Worm (Caenorhabditis elegans): Measurements from ENCODE around the gene twk-6.

Gene twk-6

ce11 chrIII:4745934-4746333, 3.2 kb downstream of the twk-6 start, which contains the start of gene F17C8.6:
Gene F17C8.6 (minus strand): TSS chrIII:4746034.
- TF ChIP-seq nhr-2 (tag; optimal IDR thresholded peaks at IDR 0.05): no peak
- no peak for TF ChIP-seq ham-2 (GFP tag; optimal IDR thresholded peaks at IDR 0.05)
- no peak for TF ChIP-seq unc-120 (tag; optimal IDR thresholded peaks at IDR 0.05; ENCODE audit: poor library complexity, severe bottlenecking)
- TF ChIP-seq mls-2 (tag; optimal IDR thresholded peaks at IDR 0.05): no peak
- TF ChIP-seq tbx-8 (GFP tag; optimal IDR thresholded peaks at IDR 0.05): no peak
- no peak for TF ChIP-seq mab-5 (tag; optimal IDR thresholded peaks at IDR 0.05)
- TF ChIP-seq zip-8 (tag; optimal IDR thresholded peaks at IDR 0.05): no peak

- TF ChIP-seq ceh-83 (GFP tag; optimal IDR thresholded peaks at IDR 0.05) (no peak), drap-1 (GFP tag; optimal IDR thresholded peaks at IDR 0.05) (no peak), sptf-1 (tag; optimal IDR thresholded peaks at IDR 0.05) (no peak), unc-39 (tag; optimal IDR thresholded peaks at IDR 0.05) (no peak), pha-4 (tag; optimal IDR thresholded peaks at IDR 0.05) (no peak), ceh-43 (GFP tag; optimal IDR thresholded peaks at IDR 0.05) (no peak), nhr-237 (tag; optimal IDR thresholded peaks at IDR 0.05) (no peak), nhr-76 (tag; optimal IDR thresholded peaks at IDR 0.05) (no peak), flh-1 (GFP tag; optimal IDR thresholded peaks at IDR 0.05) (no peak), mab-5 (tag; optimal IDR thresholded peaks at IDR 0.05) (no peak), lin-13 (tag; optimal IDR thresholded peaks at IDR 0.05) (no peak)
These were observed 5.4 kb downstream of the twk-6 start, which contains the start of gene col-89 for ce11 chrIII:4748109-4748508. Gene col-89 (plus strand): TSS chrIII:4748127.

ce11 chrIII:4748666-4749065, 5.9 kb downstream of the twk-6 start:
- TF ChIP-seq mab-5 (tag; optimal IDR thresholded peaks at IDR 0.05) (no peak), nhr-28 (tag; optimal IDR thresholded peaks at IDR 0.05) (no peak)

- no peak for TF ChIP-seq nhr-12 (tag; optimal IDR thresholded peaks at IDR 0.05)
- peak; percentile 81 for TF ChIP-seq pha-4 (tag; optimal IDR thresholded peaks at IDR 0.05)
- TF ChIP-seq mab-5 (tag; optimal IDR thresholded peaks at IDR 0.05): peak; percentile 56
- peak; percentile 91 for TF ChIP-seq nhr-237 (tag; optimal IDR thresholded peaks at IDR 0.05)
- TF ChIP-seq lin-32 (GFP tag; optimal IDR thresholded peaks at IDR 0.05): no peak
- TF ChIP-seq lsy-2 (tag; optimal IDR thresholded peaks at IDR 0.05): peak; percentile 90
- TF ChIP-seq hlh-1 (tag; optimal IDR thresholded peaks at IDR 0.05): peak; percentile 61
- peak; percentile 96 for TF ChIP-seq ces-1 (GFP tag; optimal IDR thresholded peaks at IDR 0.05)
- no peak for TF ChIP-seq zip-8 (tag; optimal IDR thresholded peaks at IDR 0.05)
- peak; percentile 43 for TF ChIP-seq drap-1 (GFP tag; optimal IDR thresholded peaks at IDR 0.05)
- TF ChIP-seq unc-62 (GFP tag; optimal IDR thresholded peaks at IDR 0.05): no peak
- TF ChIP-seq bed-3 (GFP tag; optimal IDR thresholded peaks at IDR 0.05): no peak
- no peak for TF ChIP-seq tbx-8 (GFP tag; optimal IDR thresholded peaks at IDR 0.05)
- peak; percentile 79 for TF ChIP-seq lin-13 (tag; optimal IDR thresholded peaks at IDR 0.05)
- no peak for TF ChIP-seq blmp-1 (tag; optimal IDR thresholded peaks at IDR 0.05)
- TF ChIP-seq mep-1 (tag; optimal IDR thresholded peaks at IDR 0.05): peak; percentile 98
- no peak for TF ChIP-seq nhr-76 (tag; optimal IDR thresholded peaks at IDR 0.05)
- no peak for TF ChIP-seq elt-1 (tag; optimal IDR thresholded peaks at IDR 0.05; ENCODE audit: borderline replicate concordance, insufficient read depth)
- peak; percentile 86 for TF ChIP-seq ceh-39 (tag; optimal IDR thresholded peaks at IDR 0.05)
- TF ChIP-seq unc-120 (tag; optimal IDR thresholded peaks at IDR 0.05; ENCODE audit: poor library complexity, severe bottlenecking): peak; percentile 65
- peak; percentile 17 for TF ChIP-seq elt-3 (tag; optimal IDR thresholded peaks at IDR 0.05)
These were observed 11.4 kb downstream of the twk-6 start, which contains the start of the genes rps-0 and rbg-3 for ce11 chrIII:4754001-4754561. Gene rps-0 (minus strand): TSS chrIII:4754051. Gene rbg-3 (plus strand): TSS chrIII:4754424.

- TF ChIP-seq sem-2 (GFP tag; optimal IDR thresholded peaks at IDR 0.05) (peak; percentile 46), tbx-8 (GFP tag; optimal IDR thresholded peaks at IDR 0.05) (peak; percentile 47), mep-1 (tag; optimal IDR thresholded peaks at IDR 0.05) (peak; percentile 95), ces-1 (GFP tag; optimal IDR thresholded peaks at IDR 0.05) (no peak), nhr-76 (tag; optimal IDR thresholded peaks at IDR 0.05) (no peak), nhr-12 (tag; optimal IDR thresholded peaks at IDR 0.05) (peak; percentile 63), ceh-83 (GFP tag; optimal IDR thresholded peaks at IDR 0.05) (peak; percentile 73), unc-39 (tag; optimal IDR thresholded peaks at IDR 0.05) (no peak), mab-5 (tag; optimal IDR thresholded peaks at IDR 0.05) (peak; percentile 50), sptf-1 (tag; optimal IDR thresholded peaks at IDR 0.05) (peak; percentile 89), elt-3 (tag; optimal IDR thresholded peaks at IDR 0.05) (peak; percentile 71), nhr-237 (tag; optimal IDR thresholded peaks at IDR 0.05) (peak; percentile 94), unc-62 (GFP tag; optimal IDR thresholded peaks at IDR 0.05) (no peak), bed-3 (GFP tag; optimal IDR thresholded peaks at IDR 0.05) (peak; percentile 41), cnd-1 (tag; optimal IDR thresholded peaks at IDR 0.05) (peak; percentile 84), snpc-4 (tag; optimal IDR thresholded peaks at IDR 0.05) (no peak), drap-1 (GFP tag; optimal IDR thresholded peaks at IDR 0.05) (peak; percentile 80), zip-8 (tag; optimal IDR thresholded peaks at IDR 0.05) (no peak), hlh-1 (tag; optimal IDR thresholded peaks at IDR 0.05) (peak; percentile 34), nhr-2 (tag; optimal IDR thresholded peaks at IDR 0.05) (peak; percentile 33), ztf-11 (tag; optimal IDR thresholded peaks at IDR 0.05) (peak; percentile 73), M03D4.4 (tag; optimal IDR thresholded peaks at IDR 0.05) (peak; percentile 83), flh-1 (GFP tag; optimal IDR thresholded peaks at IDR 0.05) (peak; percentile 10), pha-4 (tag; optimal IDR thresholded peaks at IDR 0.05) (peak; percentile 94), nhr-28 (tag; optimal IDR thresholded peaks at IDR 0.05) (no peak), lin-13 (tag; optimal IDR thresholded peaks at IDR 0.05) (peak; percentile 98), lin-32 (GFP tag; optimal IDR thresholded peaks at IDR 0.05) (peak; percentile 72), ham-2 (GFP tag; optimal IDR thresholded peaks at IDR 0.05) (peak; percentile 58), ceh-43 (GFP tag; optimal IDR thresholded peaks at IDR 0.05) (peak; percentile 68), unc-120 (tag; optimal IDR thresholded peaks at IDR 0.05; ENCODE audit: poor library complexity, severe bottlenecking) (peak; percentile 51), lsy-2 (tag; optimal IDR thresholded peaks at IDR 0.05) (peak; percentile 92), ceh-39 (tag; optimal IDR thresholded peaks at IDR 0.05) (peak; percentile 78), mls-2 (tag; optimal IDR thresholded peaks at IDR 0.05) (peak; percentile 77)
These were observed 14.3 kb downstream of the twk-6 start, which contains the start of gene fbxl-2 for ce11 chrIII:4756983-4757382. Gene fbxl-2 (plus strand): TSS chrIII:4757260.
